Worm (Caenorhabditis elegans) whole organism, L2 larva: Measurements from ENCODE around the gene T09F3.5.
A peak's percentile ranks its signal among the peaks of the same experiment; 100 is the strongest.

Experiments used
- aly-2 ChIP-seq: fragments of 150-350 bp; optimal IDR thresholded peaks from 2 replicates; lab custom pipeline; 2014; ENCODE audit warnings: missing biosample characterization, missing genetic modification characterization
- lsy-2 ChIP-seq, 2 experiments: fragments of 150-350 bp in 1 of 2; sonication (generic microtip) in 1 of 2; optimal IDR thresholded peaks; 2 replicates each; lab custom pipeline; 2014 to 2017; ENCODE audit warnings: missing biosample characterization in 2 of 2, missing genetic modification characterization in 2 of 2
- nhr-12 ChIP-seq: fragments of 150-350 bp; optimal IDR thresholded peaks from 2 replicates; lab custom pipeline; 2014; ENCODE audit warnings: missing biosample characterization, missing genetic modification characterization
- nhr-237 ChIP-seq: fragments of 150-350 bp; optimal IDR thresholded peaks from 2 replicates; lab custom pipeline; 2014; ENCODE audit warnings: missing biosample characterization, missing genetic modification characterization
- nhr-77 ChIP-seq: fragments of 150-350 bp; optimal IDR thresholded peaks from 2 replicates; lab custom pipeline; 2014; ENCODE audit warnings: missing biosample characterization, missing genetic modification characterization
- sma-9 ChIP-seq, 2 experiments: fragments of 150-350 bp in 1 of 2; sonication (generic microtip) in 1 of 2; optimal IDR thresholded peaks; 2 replicates each; lab custom pipeline; 2014 to 2016; ENCODE audit warnings: missing genetic modification characterization in 2 of 2, mild to moderate bottlenecking in 1 of 2, missing biosample characterization in 1 of 2, missing compliant biosample characterization in 1 of 2, missing genetic modification reagents in 1 of 2, moderate library complexity in 1 of 2
- snpc-4 ChIP-seq: fragments of 150-350 bp; optimal IDR thresholded peaks from 2 replicates; lab custom pipeline; 2014; ENCODE audit warnings: missing biosample characterization, missing genetic modification characterization
- zag-1 ChIP-seq: fragments of 150-350 bp; optimal IDR thresholded peaks from 2 replicates; lab custom pipeline; 2014; ENCODE audit warnings: missing biosample characterization, missing genetic modification characterization

ce11 chrII:10390250-10390821 is 6.3 kb upstream of the T09F3.5 start:
- no peak for TF ChIP-seq nhr-77 (tag; lab: Kevin White, UChicago)
- peak in 1 of 2 experiments; percentile 61 for TF ChIP-seq lsy-2 (tag; optimal IDR thresholded peaks at IDR 0.05; lab: Kevin White, UChicago)
- TF ChIP-seq zag-1 (tag; lab: Kevin White, UChicago), result no peak
- TF ChIP-seq nhr-237 (tag; lab: Kevin White, UChicago), result no peak
- no peak for TF ChIP-seq aly-2 (tag; lab: Kevin White, UChicago)
- TF ChIP-seq nhr-12 (tag; lab: Kevin White, UChicago), result no peak
- peak; percentile 91 for TF ChIP-seq sma-9 (GFP tag; optimal IDR thresholded peaks at IDR 0.05; lab: Kevin White, UChicago)
- no peak for TF ChIP-seq sma-9 (tag; optimal IDR thresholded peaks at IDR 0.05; lab: Kevin White, UChicago)
- no peak for TF ChIP-seq snpc-4 (tag; lab: Kevin White, UChicago)
